Worm (Caenorhabditis elegans) whole organism, mixed stage, embryonic: ENCODE data around the gene F23H11.7.

Experiments
- M03D4.4 ChIP-seq: sonication (generic microtip); optimal IDR thresholded peaks from 2 replicates; lab custom pipeline; 2017; ENCODE audit warnings: mild to moderate bottlenecking, missing genetic modification characterization, missing compliant biosample characterization
- bed-3 ChIP-seq: fragments of 200-800 bp; sonication (Bioruptor generic); optimal IDR thresholded peaks from 3 replicates; lab custom pipeline; 2018; ENCODE audit warnings: mild to moderate bottlenecking, missing genetic modification characterization, moderate library complexity, missing compliant biosample characterization
- blmp-1 ChIP-seq: fragments of 150-350 bp; optimal IDR thresholded peaks from 2 replicates; lab custom pipeline; 2014; ENCODE audit warnings: missing biosample characterization, missing genetic modification characterization
- ceh-39 ChIP-seq: fragments of 150-350 bp; optimal IDR thresholded peaks from 2 replicates; lab custom pipeline; 2014; ENCODE audit warnings: missing biosample characterization, missing genetic modification characterization
- ceh-83 ChIP-seq: fragments of 200-800 bp; sonication (Bioruptor generic); optimal IDR thresholded peaks from 2 replicates; lab custom pipeline; 2018; ENCODE audit warnings: mild to moderate bottlenecking, missing genetic modification characterization, missing compliant biosample characterization
- ces-1 ChIP-seq: fragments of 150-350 bp; optimal IDR thresholded peaks from 2 replicates; lab custom pipeline; 2014; ENCODE audit warnings: missing biosample characterization, missing genetic modification reagents, missing genetic modification characterization
- elt-1 ChIP-seq: sonication (generic microtip); optimal IDR thresholded peaks from 2 replicates; lab custom pipeline; 2017; ENCODE audit warnings: missing genetic modification characterization, mild to moderate bottlenecking, missing compliant biosample characterization, antibody characterized with exemption, moderate library complexity, borderline replicate concordance; ENCODE audit not compliant: insufficient read depth
- elt-3 ChIP-seq: fragments of 150-350 bp; optimal IDR thresholded peaks from 2 replicates; lab custom pipeline; 2014; ENCODE audit warnings: missing biosample characterization, missing genetic modification characterization
- ham-2 ChIP-seq: fragments of 200-800 bp; sonication (Bioruptor generic); optimal IDR thresholded peaks from 2 replicates; lab custom pipeline; 2018; ENCODE audit warnings: mild to moderate bottlenecking, missing genetic modification characterization, missing compliant biosample characterization
- hlh-1 ChIP-seq: fragments of 150-350 bp; optimal IDR thresholded peaks from 2 replicates; lab custom pipeline; 2014; ENCODE audit warnings: missing biosample characterization, missing genetic modification reagents, missing genetic modification characterization
- lin-32 ChIP-seq: fragments of 200-800 bp; sonication (Bioruptor generic); optimal IDR thresholded peaks from 2 replicates; lab custom pipeline; 2018; ENCODE audit warnings: mild to moderate bottlenecking, missing genetic modification characterization, missing compliant biosample characterization
- lsy-2 ChIP-seq: fragments of 150-350 bp; optimal IDR thresholded peaks from 2 replicates; lab custom pipeline; 2014; ENCODE audit warnings: missing biosample characterization, missing genetic modification characterization
- mep-1 ChIP-seq: fragments of 150-350 bp; optimal IDR thresholded peaks from 2 replicates; lab custom pipeline; 2017; ENCODE audit warnings: missing biosample characterization, missing genetic modification reagents, missing genetic modification characterization, inconsistent platforms
- mls-2 ChIP-seq: sonication (generic microtip); optimal IDR thresholded peaks from 2 replicates; lab custom pipeline; 2016; ENCODE audit warnings: mild to moderate bottlenecking, missing genetic modification characterization, moderate library complexity, missing compliant biosample characterization
- nhr-12 ChIP-seq: fragments of 150-350 bp; optimal IDR thresholded peaks from 2 replicates; lab custom pipeline; 2014; ENCODE audit warnings: missing biosample characterization, missing genetic modification characterization
- nhr-237 ChIP-seq: fragments of 150-350 bp; optimal IDR thresholded peaks from 2 replicates; lab custom pipeline; 2014; ENCODE audit warnings: missing biosample characterization, missing genetic modification characterization
- nhr-76 ChIP-seq: sonication (generic microtip); optimal IDR thresholded peaks from 2 replicates; lab custom pipeline; 2017; ENCODE audit warnings: missing biosample characterization, missing genetic modification characterization
- pha-4 ChIP-seq: fragments of 150-350 bp; optimal IDR thresholded peaks from 2 replicates; lab custom pipeline; 2018; ENCODE audit warnings: missing biosample characterization, missing genetic modification reagents, missing genetic modification characterization
- sem-2 ChIP-seq: fragments of 200-800 bp; sonication (Bioruptor generic); optimal IDR thresholded peaks from 2 replicates; lab custom pipeline; 2018; ENCODE audit warnings: mild to moderate bottlenecking, missing genetic modification characterization, missing compliant biosample characterization
- snpc-4 ChIP-seq: fragments of 150-350 bp; optimal IDR thresholded peaks from 2 replicates; lab custom pipeline; 2014; ENCODE audit warnings: missing biosample characterization, missing genetic modification characterization
- sptf-1 ChIP-seq: sonication (generic microtip); optimal IDR thresholded peaks from 2 replicates; lab custom pipeline; 2017; ENCODE audit warnings: mild to moderate bottlenecking, missing genetic modification characterization, moderate library complexity, missing compliant biosample characterization
- tbx-8 ChIP-seq: fragments of 200-800 bp; sonication (Bioruptor generic); optimal IDR thresholded peaks from 2 replicates; lab custom pipeline; 2018; ENCODE audit warnings: mild to moderate bottlenecking, missing genetic modification characterization, moderate library complexity, missing compliant biosample characterization
- unc-120 ChIP-seq: sonication (generic microtip); optimal IDR thresholded peaks from 2 replicates; lab custom pipeline; 2017; ENCODE audit warnings: missing genetic modification characterization, missing compliant biosample characterization; ENCODE audit not compliant: poor library complexity, severe bottlenecking
- unc-39 ChIP-seq: fragments of 150-350 bp; optimal IDR thresholded peaks from 2 replicates; lab custom pipeline; 2014; ENCODE audit warnings: missing biosample characterization, missing genetic modification characterization
- unc-62 ChIP-seq: fragments of 150-350 bp; optimal IDR thresholded peaks from 2 replicates; lab custom pipeline; 2014; ENCODE audit warnings: missing biosample characterization, missing genetic modification reagents, missing genetic modification characterization
- zip-8 ChIP-seq: fragments of 150-350 bp; optimal IDR thresholded peaks from 2 replicates; lab custom pipeline; 2014; ENCODE audit warnings: missing biosample characterization, missing genetic modification characterization
- ztf-11 ChIP-seq: fragments of 150-350 bp; optimal IDR thresholded peaks from 2 replicates; lab custom pipeline; 2014; ENCODE audit warnings: missing biosample characterization, missing genetic modification characterization

The F23H11.7 gene

ce11 chrIII:907311-907710 lies 11.9 kb downstream of the F23H11.7 start, which contains the start of gene F23H11.4:
Gene F23H11.4, minus strand, starts transcription at chrIII:907539.
- TF ChIP-seq sptf-1 (no peak), M03D4.4 (no peak), bed-3 (no peak), ces-1 (GFP tag; lab: Kevin White, UChicago) (no peak), elt-1 (tag; lab: Kevin White, UChicago) (no peak), lsy-2 (tag; lab: Kevin White, UChicago) (no peak), ztf-11 (tag; lab: Kevin White, UChicago) (no peak), pha-4 (tag; lab: Kevin White, UChicago) (no peak)

- TF ChIP-seq ceh-39 (tag; lab: Kevin White, UChicago) (no peak), elt-1 (tag; lab: Kevin White, UChicago) (no peak), bed-3 (no peak), unc-120 (tag; lab: Kevin White, UChicago) (no peak), mep-1 (tag; lab: Kevin White, UChicago) (no peak), nhr-12 (no peak), ham-2 (GFP tag; lab: Kevin White, UChicago) (no peak), M03D4.4 (no peak), zip-8 (tag; lab: Kevin White, UChicago) (no peak), blmp-1 (tag; lab: Kevin White, UChicago) (no peak), unc-62 (GFP tag; lab: Kevin White, UChicago) (no peak), ztf-11 (tag; lab: Kevin White, UChicago) (no peak), tbx-8 (GFP tag; lab: Kevin White, UChicago) (no peak), unc-39 (tag; lab: Kevin White, UChicago) (no peak), nhr-76 (tag; lab: Kevin White, UChicago) (no peak), sem-2 (no peak), elt-3 (no peak)
- TF ChIP-seq, all 35 proteins: peak for 0
Observed at ce11 chrIII:901600-902250, 17.5 kb downstream of the F23H11.7 start.

- TF ChIP-seq elt-1 (tag; lab: Kevin White, UChicago) (no peak), unc-62 (GFP tag; lab: Kevin White, UChicago) (no peak), hlh-1 (no peak), blmp-1 (tag; lab: Kevin White, UChicago) (no peak), mep-1 (tag; lab: Kevin White, UChicago) (no peak), unc-39 (tag; lab: Kevin White, UChicago) (no peak), tbx-8 (GFP tag; lab: Kevin White, UChicago) (no peak), mls-2 (tag; lab: Kevin White, UChicago) (no peak), nhr-237 (tag; lab: Kevin White, UChicago) (no peak), sem-2 (no peak), ztf-11 (tag; lab: Kevin White, UChicago) (no peak), nhr-76 (tag; lab: Kevin White, UChicago) (no peak)
Observed at ce11 chrIII:901148-901547, 18.1 kb downstream of the F23H11.7 start, which contains the start of gene sucl-2. Gene sucl-2, minus strand, starts transcription at chrIII:901412.

ce11 chrIII:900134-900533 lies 19.1 kb downstream of the F23H11.7 start:
- TF ChIP-seq snpc-4 (tag; lab: Kevin White, UChicago) = no peak

ce11 chrIII:896904-897303 lies 22.3 kb downstream of the F23H11.7 start:
- TF ChIP-seq sptf-1 = no peak
- TF ChIP-seq unc-120 (tag; lab: Kevin White, UChicago) = no peak
- no peak for TF ChIP-seq blmp-1 (tag; lab: Kevin White, UChicago)
- TF ChIP-seq mls-2 (tag; lab: Kevin White, UChicago) = no peak
- TF ChIP-seq nhr-12 = no peak
- TF ChIP-seq nhr-237 (tag; lab: Kevin White, UChicago) = no peak
- no peak for TF ChIP-seq ceh-83 (GFP tag; lab: Kevin White, UChicago)
- no peak for TF ChIP-seq snpc-4 (tag; lab: Kevin White, UChicago)
- TF ChIP-seq sem-2 = no peak
- TF ChIP-seq tbx-8 (GFP tag; lab: Kevin White, UChicago) = no peak
- no peak for TF ChIP-seq mep-1 (tag; lab: Kevin White, UChicago)
- TF ChIP-seq nhr-76 (tag; lab: Kevin White, UChicago) = no peak
- TF ChIP-seq, all 35 proteins: peak for 0

ce11 chrIII:895525-895924 lies 23.7 kb downstream of the F23H11.7 start, which contains the start of the genes ztf-18 and F23H11.2:
Gene ztf-18, minus strand, starts transcription at chrIII:895712.
Gene F23H11.2, plus strand, starts transcription at chrIII:895747.
- peak; percentile 18 for TF ChIP-seq hlh-1
- no peak for TF ChIP-seq lin-32 (GFP tag; lab: Kevin White, UChicago)
